Fruit fly (Drosophila melanogaster): ENCODE data around the gene inaF-C.

The inaF-C gene

dm6 chrX:11720138-11720537 is 11.4 kb downstream of the inaF-C start, which contains the start of gene Tango10 (continued):
- TF ChIP-seq peb (GFP tag; IDR thresholded peaks at IDR 0.05) (peak; percentile 18; the same call in 1 of the 2 replicates), Aef1 (GFP tag; IDR thresholded peaks at IDR 0.05) (peak; percentile 51), Hr3 (GFP tag; optimal IDR thresholded peaks at IDR 0.05) (peak; percentile 42), CG10565 (GFP tag; optimal IDR thresholded peaks at IDR 0.05) (no peak), ase (GFP tag; IDR thresholded peaks at IDR 0.05) (no peak), Side (GFP tag; optimal IDR thresholded peaks at IDR 0.05) (peak; percentile 64), CG17612 (GFP tag; IDR thresholded peaks at IDR 0.05) (no peak), ato (GFP tag; IDR thresholded peaks at IDR 0.05; ENCODE audit: partially characterized antibody) (peak; percentile 59; the same call in 1 of the 2 replicates), CG33557 (GFP tag; optimal IDR thresholded peaks at IDR 0.05) (no peak), ham (GFP tag; IDR thresholded peaks at IDR 0.05) (no peak), CG1602 (GFP tag; optimal IDR thresholded peaks at IDR 0.05) (peak; percentile 34), nom (GFP tag; optimal IDR thresholded peaks at IDR 0.05) (no peak), ken (GFP tag; IDR thresholded peaks at IDR 0.05) (peak; percentile 66; the same call in 2 of the 3 replicates), CG4617 (GFP tag; optimal IDR thresholded peaks at IDR 0.05; ENCODE audit: borderline replicate concordance) (peak; percentile 88), fd96Cb (tag; optimal IDR thresholded peaks at IDR 0.05) (peak; percentile 34), pros (GFP tag; optimal IDR thresholded peaks at IDR 0.05) (no peak), CG15514 (GFP tag; optimal IDR thresholded peaks at IDR 0.05) (peak; percentile 84), Sry-β (GFP tag; optimal IDR thresholded peaks at IDR 0.05) (no peak), CG12071 (GFP tag; optimal IDR thresholded peaks at IDR 0.05) (no peak), CG15696 (tag; optimal IDR thresholded peaks at IDR 0.05) (peak; percentile 70), CG5953 (GFP tag; IDR thresholded peaks at IDR 0.05) (no peak), tup (GFP tag; optimal IDR thresholded peaks at IDR 0.05) (no peak), CG1647 (GFP tag; optimal IDR thresholded peaks at IDR 0.05) (peak; percentile 46), CG31388 (GFP tag; optimal IDR thresholded peaks at IDR 0.05) (no peak), Rx (GFP tag; IDR thresholded peaks at IDR 0.05) (no peak), Abd-B (GFP tag; optimal IDR thresholded peaks at IDR 0.05) (peak; percentile 34), CG11695 (GFP tag; IDR thresholded peaks at IDR 0.05) (no peak), slp2 (GFP tag; optimal IDR thresholded peaks at IDR 0.05) (peak; percentile 35), cad (GFP tag; optimal IDR thresholded peaks at IDR 0.05) (no peak), CG10462 (GFP tag; optimal IDR thresholded peaks at IDR 0.05) (peak; percentile 6), slbo (GFP tag; IDR thresholded peaks at IDR 0.05) (peak; percentile 73), CG1529 (GFP tag; optimal IDR thresholded peaks at IDR 0.05) (no peak), vfl (GFP tag; optimal IDR thresholded peaks at IDR 0.05) (peak; percentile 27), Hey (tag; optimal IDR thresholded peaks at IDR 0.05) (no peak), CG34376 (GFP tag; optimal IDR thresholded peaks at IDR 0.05) (peak; percentile 20), CG11504 (tag; optimal IDR thresholded peaks at IDR 0.05) (no peak), CG13296 (GFP tag; optimal IDR thresholded peaks at IDR 0.05) (no peak), Sox100B (GFP tag; optimal IDR thresholded peaks at IDR 0.05) (no peak), Blimp-1 (GFP tag; optimal IDR thresholded peaks at IDR 0.05) (peak; percentile 62), tx (GFP tag; optimal IDR thresholded peaks at IDR 0.05) (peak; percentile 18), CG6254 (GFP tag; optimal IDR thresholded peaks at IDR 0.05) (no peak), CG31441 (GFP tag; IDR thresholded peaks at IDR 0.05) (no peak; the same call in 1 of the 2 replicates), sens-2 (GFP tag; IDR thresholded peaks at IDR 0.05) (no peak), CG5180 (GFP tag; optimal IDR thresholded peaks at IDR 0.05) (no peak), az2 (GFP tag; optimal IDR thresholded peaks at IDR 0.05) (peak; percentile 29), CG15011 (GFP tag; optimal IDR thresholded peaks at IDR 0.05) (no peak), her (GFP tag; optimal IDR thresholded peaks at IDR 0.05) (peak; percentile 20), CG11398 (GFP tag; optimal IDR thresholded peaks at IDR 0.05) (no peak), CG16863 (GFP tag; optimal IDR thresholded peaks at IDR 0.05) (no peak), CG32532 (GFP tag; IDR thresholded peaks at IDR 0.05) (peak; percentile 54), twi (tag; optimal IDR thresholded peaks at IDR 0.05) (no peak)
